Worm (Caenorhabditis elegans): ENCODE results near the gene cpr-6.

cpr-6 gene

ce11 chrX:6606991-6607390 is at the start of gene cpr-6:
Gene cpr-6, plus strand, starts transcription at chrX:6607207.
- TF ChIP-seq hnd-1 (tag; optimal IDR thresholded peaks at IDR 0.05) (no peak), tbx-37 (GFP tag; conservative IDR thresholded peaks at IDR 0.05) (no peak), sea-1 (GFP tag; conservative IDR thresholded peaks at IDR 0.05) (no peak), ets-7 (tag; optimal IDR thresholded peaks at IDR 0.05) (no peak), hmg-4 (GFP tag; optimal IDR thresholded peaks at IDR 0.05) (no peak), pes-1 (GFP tag; IDR thresholded peaks at IDR 0.05) (no peak), B0310.2 (tag; optimal IDR thresholded peaks at IDR 0.05) (no peak), aly-1 (tag; optimal IDR thresholded peaks at IDR 0.05) (no peak), tbx-11 (GFP tag; IDR thresholded peaks at IDR 0.05) (no peak), F13C5.2 (tag; optimal IDR thresholded peaks at IDR 0.05) (no peak), flt-1 (GFP tag; IDR thresholded peaks at IDR 0.05) (no peak), hmbx-1 (tag; optimal IDR thresholded peaks at IDR 0.05) (no peak), scrt-1 (GFP tag; IDR thresholded peaks at IDR 0.05) (no peak), ceh-36 (tag; optimal IDR thresholded peaks at IDR 0.05) (no peak), tra-4 (tag; optimal IDR thresholded peaks at IDR 0.05) (no peak)

- no peak for TF ChIP-seq pes-1 (GFP tag; IDR thresholded peaks at IDR 0.05)
- no peak for TF ChIP-seq hmg-4 (GFP tag; optimal IDR thresholded peaks at IDR 0.05)
These were observed 46.5 kb upstream of the cpr-6 start for ce11 chrX:6560495-6560894.

- no peak for TF ChIP-seq ama-1 (optimal IDR thresholded peaks at IDR 0.05)
- no peak for TF ChIP-seq hmbx-1 (tag; optimal IDR thresholded peaks at IDR 0.05)
- TF ChIP-seq flt-1 (GFP tag; IDR thresholded peaks at IDR 0.05) = no peak
- TF ChIP-seq B0310.2 (tag; optimal IDR thresholded peaks at IDR 0.05) = no peak
- TF ChIP-seq aly-1 (tag; optimal IDR thresholded peaks at IDR 0.05) = no peak
- TF ChIP-seq tra-4 (tag; optimal IDR thresholded peaks at IDR 0.05) = no peak
- TF ChIP-seq hnd-1 (tag; optimal IDR thresholded peaks at IDR 0.05) = no peak
- TF ChIP-seq tbx-37 (GFP tag; conservative IDR thresholded peaks at IDR 0.05) = no peak
- TF ChIP-seq pes-1 (GFP tag; IDR thresholded peaks at IDR 0.05) = no peak
These were observed 44.6 kb upstream of the cpr-6 start, which contains the start of gene aaim-1 for ce11 chrX:6562378-6562856. Gene aaim-1, minus strand, starts transcription at chrX:6562428.

ce11 chrX:6569624-6570023 is 37.4 kb upstream of the cpr-6 start, which contains the start of gene dop-3:
Gene dop-3, minus strand, starts transcription at chrX:6569724.
- TF ChIP-seq B0310.2 (tag; optimal IDR thresholded peaks at IDR 0.05) (no peak), aly-1 (tag; optimal IDR thresholded peaks at IDR 0.05) (no peak), pes-1 (GFP tag; IDR thresholded peaks at IDR 0.05) (no peak), F13C5.2 (tag; optimal IDR thresholded peaks at IDR 0.05) (no peak), sea-1 (GFP tag; conservative IDR thresholded peaks at IDR 0.05) (no peak), scrt-1 (GFP tag; IDR thresholded peaks at IDR 0.05) (no peak), tbx-37 (GFP tag; conservative IDR thresholded peaks at IDR 0.05) (no peak), hnd-1 (tag; optimal IDR thresholded peaks at IDR 0.05) (no peak), tra-4 (tag; optimal IDR thresholded peaks at IDR 0.05) (no peak), hmbx-1 (tag; optimal IDR thresholded peaks at IDR 0.05) (no peak), hmg-4 (GFP tag; optimal IDR thresholded peaks at IDR 0.05) (no peak), ama-1 (optimal IDR thresholded peaks at IDR 0.05) (no peak), ceh-13 (GFP tag; optimal IDR thresholded peaks at IDR 0.05) (no peak)

- TF ChIP-seq F13C5.2 (tag; optimal IDR thresholded peaks at IDR 0.05) (no peak), scrt-1 (GFP tag; IDR thresholded peaks at IDR 0.05) (no peak), aly-1 (tag; optimal IDR thresholded peaks at IDR 0.05) (no peak), hnd-1 (tag; optimal IDR thresholded peaks at IDR 0.05) (no peak), ama-1 (optimal IDR thresholded peaks at IDR 0.05) (no peak), flt-1 (GFP tag; IDR thresholded peaks at IDR 0.05) (no peak), ceh-13 (GFP tag; optimal IDR thresholded peaks at IDR 0.05) (no peak), pes-1 (GFP tag; IDR thresholded peaks at IDR 0.05) (no peak), sea-1 (GFP tag; conservative IDR thresholded peaks at IDR 0.05) (no peak), tbx-11 (GFP tag; IDR thresholded peaks at IDR 0.05) (no peak), tra-4 (tag; optimal IDR thresholded peaks at IDR 0.05) (no peak), B0310.2 (tag; optimal IDR thresholded peaks at IDR 0.05) (no peak), ets-7 (tag; optimal IDR thresholded peaks at IDR 0.05) (no peak), tbx-37 (GFP tag; conservative IDR thresholded peaks at IDR 0.05) (no peak), hmg-4 (GFP tag; optimal IDR thresholded peaks at IDR 0.05) (no peak), ceh-36 (tag; optimal IDR thresholded peaks at IDR 0.05) (no peak), hmbx-1 (tag; optimal IDR thresholded peaks at IDR 0.05) (no peak)
These were observed 34.0 kb upstream of the cpr-6 start for ce11 chrX:6572987-6573386.

ce11 chrX:6575992-6576391 is 31.0 kb upstream of the cpr-6 start:
- no peak for TF ChIP-seq tbx-37 (GFP tag; conservative IDR thresholded peaks at IDR 0.05)
- TF ChIP-seq B0310.2 (tag; optimal IDR thresholded peaks at IDR 0.05) = no peak
- TF ChIP-seq ceh-13 (GFP tag; optimal IDR thresholded peaks at IDR 0.05) = no peak
- no peak for TF ChIP-seq F13C5.2 (tag; optimal IDR thresholded peaks at IDR 0.05)

ce11 chrX:6583385-6583784 is 23.6 kb upstream of the cpr-6 start:
- TF ChIP-seq tra-4 (tag; optimal IDR thresholded peaks at IDR 0.05) (no peak), flt-1 (GFP tag; IDR thresholded peaks at IDR 0.05) (no peak), ceh-13 (GFP tag; optimal IDR thresholded peaks at IDR 0.05) (no peak), ceh-36 (tag; optimal IDR thresholded peaks at IDR 0.05) (no peak), aly-1 (tag; optimal IDR thresholded peaks at IDR 0.05) (no peak), ets-7 (tag; optimal IDR thresholded peaks at IDR 0.05) (no peak), scrt-1 (GFP tag; IDR thresholded peaks at IDR 0.05) (no peak), tbx-37 (GFP tag; conservative IDR thresholded peaks at IDR 0.05) (no peak), ama-1 (optimal IDR thresholded peaks at IDR 0.05) (no peak), hmbx-1 (tag; optimal IDR thresholded peaks at IDR 0.05) (no peak), hmg-4 (GFP tag; optimal IDR thresholded peaks at IDR 0.05) (no peak)

ce11 chrX:6588495-6588894 is 18.5 kb upstream of the cpr-6 start, which contains the start of gene fbxl-4:
Gene fbxl-4, plus strand, starts transcription at chrX:6588795.
- TF ChIP-seq tbx-37 (GFP tag; conservative IDR thresholded peaks at IDR 0.05) (no peak), ets-7 (tag; optimal IDR thresholded peaks at IDR 0.05) (no peak), flt-1 (GFP tag; IDR thresholded peaks at IDR 0.05) (no peak), aly-1 (tag; optimal IDR thresholded peaks at IDR 0.05) (no peak), scrt-1 (GFP tag; IDR thresholded peaks at IDR 0.05) (no peak), hmg-4 (GFP tag; optimal IDR thresholded peaks at IDR 0.05) (no peak), ceh-13 (GFP tag; optimal IDR thresholded peaks at IDR 0.05) (no peak), tbx-11 (GFP tag; IDR thresholded peaks at IDR 0.05) (no peak), hmbx-1 (tag; optimal IDR thresholded peaks at IDR 0.05) (no peak), ama-1 (optimal IDR thresholded peaks at IDR 0.05) (no peak), pes-1 (GFP tag; IDR thresholded peaks at IDR 0.05) (no peak), hnd-1 (tag; optimal IDR thresholded peaks at IDR 0.05) (no peak)

Data from whole organism, early embryonic.